Fruit fly (Drosophila melanogaster): ENCODE results near the gene CG7341.

CG7341 gene

DNA sequence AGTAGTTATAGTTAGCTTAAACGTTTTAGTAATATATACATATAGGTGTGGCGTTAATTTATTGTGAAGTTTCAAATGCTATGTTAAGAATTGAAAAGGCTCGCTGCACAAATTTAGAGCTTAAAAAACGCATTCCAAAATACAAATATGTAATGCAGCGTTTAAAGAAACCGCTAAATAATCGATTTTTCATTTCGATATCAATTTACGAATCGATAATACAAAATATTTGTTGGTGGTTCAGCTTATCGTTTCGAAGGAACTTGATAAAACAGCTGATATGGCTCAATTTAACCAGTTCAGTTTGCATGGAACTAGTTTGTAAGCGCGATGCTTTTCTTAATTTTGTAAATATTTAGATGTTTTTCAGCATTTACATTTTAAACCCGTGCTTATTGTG lies at the start of gene CG7341, which contains the start of gene CG32195:
Gene CG7341 (plus strand): TSS at position 291 of the 400 bp plus-strand sequence.
Gene CG32195 (plus strand): TSS at position 291 of the 400 bp plus-strand sequence.
- TF ChIP-seq psq (optimal IDR thresholded peaks at IDR 0.05): no peak
- TF ChIP-seq Dll (optimal IDR thresholded peaks at IDR 0.05): no peak
- no peak for TF ChIP-seq pan (optimal IDR thresholded peaks at IDR 0.05)
- TF ChIP-seq EcR (GFP tag; optimal IDR thresholded peaks at IDR 0.05): no peak
- no peak for TF ChIP-seq CG8478 (optimal IDR thresholded peaks at IDR 0.05)
- TF ChIP-seq usp (GFP tag; optimal IDR thresholded peaks at IDR 0.05): no peak

- TF ChIP-seq CG8478 (optimal IDR thresholded peaks at IDR 0.05) (no peak), pan (optimal IDR thresholded peaks at IDR 0.05) (no peak), usp (GFP tag; optimal IDR thresholded peaks at IDR 0.05) (no peak), psq (optimal IDR thresholded peaks at IDR 0.05) (no peak), Dll (optimal IDR thresholded peaks at IDR 0.05) (no peak), EcR (GFP tag; optimal IDR thresholded peaks at IDR 0.05) (peak in 1 of 2 experiments; percentile 63)
Measured at dm6 chr3L:18062959-18063510, 49.7 kb upstream of the CG7341 start.

- TF ChIP-seq EcR (GFP tag; optimal IDR thresholded peaks at IDR 0.05): peak in 1 of 2 experiments; percentile 89
- TF ChIP-seq CG8478 (optimal IDR thresholded peaks at IDR 0.05): no peak
- TF ChIP-seq pan (optimal IDR thresholded peaks at IDR 0.05): no peak
- TF ChIP-seq psq (optimal IDR thresholded peaks at IDR 0.05): no peak
- no peak for TF ChIP-seq Dll (optimal IDR thresholded peaks at IDR 0.05)
Measured at dm6 chr3L:18064632-18065482, 47.9 kb upstream of the CG7341 start, which contains the start of gene Eip75B. TSS of gene Eip75B (minus strand) at chr3L:18064696.

DNA sequence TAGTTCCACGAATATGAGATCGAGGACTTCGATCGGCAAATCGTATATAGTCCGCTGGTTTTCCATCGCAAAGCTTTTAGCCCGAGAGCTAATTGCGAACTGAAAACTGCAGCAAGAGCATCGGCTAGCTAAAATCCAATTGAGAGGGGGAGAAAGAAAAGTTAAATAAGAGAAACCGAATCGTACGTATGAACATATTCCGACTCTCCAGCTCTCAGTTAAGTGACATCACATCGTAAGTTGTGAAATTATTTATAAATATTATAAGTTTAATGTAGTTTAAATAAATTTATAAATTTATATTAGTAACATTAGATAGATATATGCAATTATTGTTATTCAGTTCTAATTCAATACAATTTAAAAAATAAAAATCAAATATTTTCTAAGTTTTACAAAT lies 42.7 kb upstream of the CG7341 start, which contains the start of gene CG44006:
Gene CG44006 (minus strand): TSS at position 101 of the 400 bp plus-strand sequence.
- no peak for TF ChIP-seq CG8478 (optimal IDR thresholded peaks at IDR 0.05)
- no peak for TF ChIP-seq usp (GFP tag; optimal IDR thresholded peaks at IDR 0.05)
- no peak for TF ChIP-seq psq (optimal IDR thresholded peaks at IDR 0.05)

- TF ChIP-seq pan (optimal IDR thresholded peaks at IDR 0.05) (no peak), Dll (optimal IDR thresholded peaks at IDR 0.05) (no peak), CG8478 (optimal IDR thresholded peaks at IDR 0.05) (no peak), EcR (GFP tag; optimal IDR thresholded peaks at IDR 0.05) (no peak), usp (GFP tag; optimal IDR thresholded peaks at IDR 0.05) (no peak), psq (optimal IDR thresholded peaks at IDR 0.05) (no peak)
Measured at dm6 chr3L:18072023-18072422, 40.7 kb upstream of the CG7341 start, which contains the start of gene CG44005. TSS of gene CG44005 (minus strand) at chr3L:18072123.

- TF ChIP-seq pan (optimal IDR thresholded peaks at IDR 0.05) (no peak), CG8478 (optimal IDR thresholded peaks at IDR 0.05) (no peak), EcR (GFP tag; optimal IDR thresholded peaks at IDR 0.05) (no peak), Dll (optimal IDR thresholded peaks at IDR 0.05) (no peak), psq (optimal IDR thresholded peaks at IDR 0.05) (no peak), usp (GFP tag; optimal IDR thresholded peaks at IDR 0.05) (no peak)
Measured at dm6 chr3L:18073559-18074134, 39.1 kb upstream of the CG7341 start, which contains the start of gene CG44004. TSS of gene CG44004 (minus strand) at chr3L:18073863.

dm6 chr3L:18074988-18075387 lies 37.8 kb upstream of the CG7341 start:
- TF ChIP-seq pan (optimal IDR thresholded peaks at IDR 0.05) (no peak), psq (optimal IDR thresholded peaks at IDR 0.05) (no peak), EcR (GFP tag; optimal IDR thresholded peaks at IDR 0.05) (peak in 1 of 2 experiments; percentile 59), Dll (optimal IDR thresholded peaks at IDR 0.05) (no peak), usp (GFP tag; optimal IDR thresholded peaks at IDR 0.05) (no peak), CG8478 (optimal IDR thresholded peaks at IDR 0.05) (no peak)

DNA sequence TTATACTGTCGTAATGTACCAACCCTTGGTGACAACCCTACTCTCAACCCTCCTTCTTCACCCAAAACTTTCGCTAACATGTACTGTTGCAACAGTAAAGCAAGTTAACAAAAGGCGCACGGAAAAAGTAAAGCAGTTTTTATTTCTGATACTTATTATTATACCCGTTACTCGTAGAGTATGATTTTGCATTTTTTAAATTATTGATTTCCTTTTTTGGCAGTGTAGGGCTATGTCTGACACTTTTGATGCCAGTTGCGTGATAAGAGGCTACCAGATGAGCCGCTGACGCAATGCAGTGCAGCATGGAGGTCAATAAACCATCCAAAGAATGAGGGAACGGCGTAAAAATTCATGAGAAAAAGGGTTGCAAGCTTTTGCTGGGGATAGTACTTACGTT lies 36.9 kb upstream of the CG7341 start:
- no peak for TF ChIP-seq CG8478 (optimal IDR thresholded peaks at IDR 0.05)
- peak in 1 of 2 experiments; percentile 34 for TF ChIP-seq EcR (GFP tag; optimal IDR thresholded peaks at IDR 0.05)
- TF ChIP-seq usp (GFP tag; optimal IDR thresholded peaks at IDR 0.05): no peak
- no peak for TF ChIP-seq pan (optimal IDR thresholded peaks at IDR 0.05)
- no peak for TF ChIP-seq psq (optimal IDR thresholded peaks at IDR 0.05)
- TF ChIP-seq Dll (optimal IDR thresholded peaks at IDR 0.05): no peak

dm6 chr3L:18076649-18077048 lies 36.1 kb upstream of the CG7341 start:
- TF ChIP-seq Dll (optimal IDR thresholded peaks at IDR 0.05) (no peak), EcR (GFP tag; optimal IDR thresholded peaks at IDR 0.05) (peak in 1 of 2 experiments; percentile 82), usp (GFP tag; optimal IDR thresholded peaks at IDR 0.05) (no peak), psq (optimal IDR thresholded peaks at IDR 0.05) (no peak), pan (optimal IDR thresholded peaks at IDR 0.05) (no peak)

dm6 chr3L:18077649-18078417 lies 34.9 kb upstream of the CG7341 start:
- TF ChIP-seq EcR (GFP tag; optimal IDR thresholded peaks at IDR 0.05) (peak; percentile 47 to 99), pan (optimal IDR thresholded peaks at IDR 0.05) (no peak)

DNA sequence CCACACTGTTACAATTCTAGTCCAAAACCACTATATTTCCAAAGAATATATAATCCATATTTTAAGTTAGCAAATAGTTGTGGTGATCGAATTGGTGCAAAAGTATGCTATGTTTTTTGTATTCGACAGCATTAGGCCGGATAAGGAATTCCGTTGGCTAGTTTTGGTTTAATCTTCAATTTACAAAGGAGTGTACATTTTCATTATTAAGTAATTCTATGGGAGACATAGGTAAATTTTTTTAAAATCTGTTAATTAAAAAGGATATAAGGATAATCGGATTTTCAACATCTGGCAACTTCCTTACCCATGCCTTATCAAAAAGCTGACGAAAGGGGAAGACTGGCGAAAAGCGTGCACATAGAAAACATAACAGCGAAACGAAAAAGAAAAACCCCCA lies 34.1 kb upstream of the CG7341 start:
- TF ChIP-seq psq (optimal IDR thresholded peaks at IDR 0.05) (no peak), EcR (GFP tag; optimal IDR thresholded peaks at IDR 0.05) (no peak), Dll (optimal IDR thresholded peaks at IDR 0.05) (no peak), usp (GFP tag; optimal IDR thresholded peaks at IDR 0.05) (no peak), pan (optimal IDR thresholded peaks at IDR 0.05) (no peak), CG8478 (optimal IDR thresholded peaks at IDR 0.05) (no peak)

All from whole organism.